Worm (Caenorhabditis elegans) whole organism, early embryonic: ENCODE measurements around the gene ZC506.1.

ENCODE experiments used
- B0310.2 ChIP-seq: sonication (generic microtip); optimal IDR thresholded peaks from 2 replicates; lab custom pipeline; 2016; ENCODE audit warnings: mild to moderate bottlenecking, missing genetic modification characterization, missing compliant biosample characterization
- F13C5.2 ChIP-seq: sonication (generic microtip); optimal IDR thresholded peaks from 2 replicates; lab custom pipeline; 2017; ENCODE audit warnings: mild to moderate bottlenecking, missing genetic modification characterization, inconsistent platforms, missing compliant biosample characterization
- aly-1 ChIP-seq: sonication (generic microtip); optimal IDR thresholded peaks from 2 replicates; lab custom pipeline; 2016; ENCODE audit warnings: missing genetic modification characterization, missing compliant biosample characterization
- ama-1 ChIP-seq: fragments of 150-350 bp; optimal IDR thresholded peaks from 2 replicates; lab custom pipeline; 2014
- ceh-13 ChIP-seq: fragments of 200-800 bp; sonication (Bioruptor generic); optimal IDR thresholded peaks from 2 replicates; lab custom pipeline; 2018; ENCODE audit warnings: mild to moderate bottlenecking, missing genetic modification characterization, missing compliant biosample characterization
- ceh-36 ChIP-seq: sonication (generic microtip); optimal IDR thresholded peaks from 2 replicates; lab custom pipeline; 2016; ENCODE audit warnings: missing genetic modification characterization, inconsistent platforms, missing compliant biosample characterization
- ets-7 ChIP-seq: sonication (generic microtip); optimal IDR thresholded peaks from 2 replicates; lab custom pipeline; 2016; ENCODE audit warnings: missing genotype, missing genetic modification characterization, missing compliant biosample characterization
- flt-1 ChIP-seq: fragments of 200-800 bp; sonication (Bioruptor generic); IDR thresholded peaks from 2 replicates; pipeline ENCODE4 v1.3.6; 2022; ENCODE audit warnings: missing genetic modification characterization, missing compliant biosample characterization
- hmbx-1 ChIP-seq: sonication (generic microtip); optimal IDR thresholded peaks from 2 replicates; lab custom pipeline; 2016; ENCODE audit warnings: mild to moderate bottlenecking, missing genetic modification characterization, missing compliant biosample characterization
- hmg-4 ChIP-seq: fragments of 200-800 bp; sonication (Bioruptor generic); optimal IDR thresholded peaks from 2 replicates; lab custom pipeline; 2018; ENCODE audit warnings: mild to moderate bottlenecking, missing genetic modification characterization, missing compliant biosample characterization
- hnd-1 ChIP-seq: sonication (generic microtip); optimal IDR thresholded peaks from 2 replicates; lab custom pipeline; 2016; ENCODE audit warnings: missing genetic modification characterization, missing compliant biosample characterization
- pes-1 ChIP-seq: fragments of 200-800 bp; sonication (Bioruptor generic); IDR thresholded peaks from 2 replicates; pipeline ENCODE4 v1.3.6; 2022; ENCODE audit warnings: missing genetic modification reagents, missing genetic modification characterization, missing compliant biosample characterization
- scrt-1 ChIP-seq: fragments of 200-800 bp; sonication (Bioruptor generic); IDR thresholded peaks from 2 replicates; pipeline ENCODE4 v1.3.6; 2022; ENCODE audit warnings: missing genetic modification characterization, missing compliant biosample characterization
- sea-1 ChIP-seq: fragments of 200-800 bp; sonication (Bioruptor generic); conservative IDR thresholded peaks from 2 replicates; pipeline ENCODE4 v1.3.6; 2022; ENCODE audit warnings: missing genetic modification characterization, missing compliant biosample characterization
- tbx-11 ChIP-seq: fragments of 200-800 bp; sonication (Bioruptor generic); IDR thresholded peaks from 2 replicates; pipeline ENCODE4 v1.3.6; 2022; ENCODE audit warnings: missing genetic modification characterization, missing compliant biosample characterization
- tbx-37 ChIP-seq: fragments of 200-800 bp; sonication (Bioruptor generic); conservative IDR thresholded peaks from 2 replicates; pipeline ENCODE4 v1.3.6; 2022; ENCODE audit warnings: missing genetic modification reagents, missing genetic modification characterization, missing compliant biosample characterization
- tra-4 ChIP-seq: sonication (generic microtip); optimal IDR thresholded peaks from 2 replicates; lab custom pipeline; 2017; ENCODE audit warnings: missing genetic modification characterization, missing compliant biosample characterization

ZC506.1 gene

ce11 chrX:9997344-9997743 is 38.6 kb downstream of the ZC506.1 start:
- TF ChIP-seq hmbx-1 (tag; lab: Kevin White, UChicago) (no peak), ceh-36 (tag; lab: Kevin White, UChicago) (no peak), F13C5.2 (no peak), ceh-13 (GFP tag; lab: Kevin White, UChicago) (no peak), pes-1 (GFP tag; lab: Robert Waterston, UW) (no peak), flt-1 (GFP tag; lab: Robert Waterston, UW) (no peak), tra-4 (tag; lab: Kevin White, UChicago) (no peak), scrt-1 (GFP tag; lab: Robert Waterston, UW) (no peak), tbx-37 (no peak), aly-1 (tag; lab: Kevin White, UChicago) (no peak), sea-1 (GFP tag; lab: Robert Waterston, UW) (no peak), hmg-4 (no peak), ama-1 (lab: Kevin White, UChicago) (no peak), hnd-1 (tag; lab: Kevin White, UChicago) (no peak), ets-7 (tag; lab: Kevin White, UChicago) (no peak), tbx-11 (GFP tag; lab: Robert Waterston, UW) (no peak)

- TF ChIP-seq B0310.2 (tag; lab: Kevin White, UChicago) (no peak), F13C5.2 (no peak), ceh-13 (GFP tag; lab: Kevin White, UChicago) (no peak), hmg-4 (no peak), ets-7 (tag; lab: Kevin White, UChicago) (no peak), tbx-37 (no peak), aly-1 (tag; lab: Kevin White, UChicago) (no peak), pes-1 (GFP tag; lab: Robert Waterston, UW) (no peak), tbx-11 (GFP tag; lab: Robert Waterston, UW) (no peak), flt-1 (GFP tag; lab: Robert Waterston, UW) (no peak), ceh-36 (tag; lab: Kevin White, UChicago) (no peak), tra-4 (tag; lab: Kevin White, UChicago) (no peak)
Observed at ce11 chrX:9999192-9999591, 40.4 kb downstream of the ZC506.1 start, which contains the start of gene grk-1. Gene grk-1, minus strand, starts transcription at chrX:9999208.

- TF ChIP-seq F13C5.2 (peak; percentile 69), tbx-37 (0 out of 2 replicates have a peak, but pooled peaks have one; percentile 5), hmg-4 (peak; percentile 94), pes-1 (GFP tag; lab: Robert Waterston, UW) (0 out of 2 replicates have a peak, but pooled peaks have one; percentile 43), tra-4 (tag; lab: Kevin White, UChicago) (no peak), aly-1 (tag; lab: Kevin White, UChicago) (no peak), B0310.2 (tag; lab: Kevin White, UChicago) (peak; percentile 80)
Observed at ce11 chrX:9999599-10000201, 40.9 kb downstream of the ZC506.1 start.

ce11 chrX:10000635-10001034 is 41.9 kb downstream of the ZC506.1 start, which contains the start of gene F19C6.2:
Gene F19C6.2, plus strand, starts transcription at chrX:10000935.
- TF ChIP-seq flt-1 (GFP tag; lab: Robert Waterston, UW) = no peak
- TF ChIP-seq sea-1 (GFP tag; lab: Robert Waterston, UW) = no peak
- no peak for TF ChIP-seq aly-1 (tag; lab: Kevin White, UChicago)
- no peak for TF ChIP-seq ets-7 (tag; lab: Kevin White, UChicago)
- no peak for TF ChIP-seq hnd-1 (tag; lab: Kevin White, UChicago)
- no peak for TF ChIP-seq ceh-13 (GFP tag; lab: Kevin White, UChicago)
- TF ChIP-seq B0310.2 (tag; lab: Kevin White, UChicago) = no peak
- no peak for TF ChIP-seq tbx-11 (GFP tag; lab: Robert Waterston, UW)
- no peak for TF ChIP-seq ceh-36 (tag; lab: Kevin White, UChicago)
- TF ChIP-seq pes-1 (GFP tag; lab: Robert Waterston, UW) = no peak
- TF ChIP-seq tra-4 (tag; lab: Kevin White, UChicago) = no peak
- no peak for TF ChIP-seq hmbx-1 (tag; lab: Kevin White, UChicago)
- TF ChIP-seq F13C5.2 = no peak

- TF ChIP-seq tra-4 (tag; lab: Kevin White, UChicago) (no peak), pes-1 (GFP tag; lab: Robert Waterston, UW) (no peak), ceh-13 (GFP tag; lab: Kevin White, UChicago) (no peak), ceh-36 (tag; lab: Kevin White, UChicago) (no peak), aly-1 (tag; lab: Kevin White, UChicago) (no peak)
Observed at ce11 chrX:10008664-10009063, 49.9 kb downstream of the ZC506.1 start, which contains the start of gene F19C6.3. Gene F19C6.3, minus strand, starts transcription at chrX:10008764.

ce11 chrX:10009985-10010384 is 51.2 kb downstream of the ZC506.1 start:
- no peak for TF ChIP-seq pes-1 (GFP tag; lab: Robert Waterston, UW)
- TF ChIP-seq flt-1 (GFP tag; lab: Robert Waterston, UW) = no peak
- no peak for TF ChIP-seq ama-1 (lab: Kevin White, UChicago)
